Fruit fly (Drosophila melanogaster): Measurements from ENCODE around the gene Gtpx.

The Gtpx gene

dm6 chr3L:3377965-3378292 is 51.9 kb downstream of the Gtpx start, which contains the start of gene Ids (continued):
- TF ChIP-seq bowl (GFP tag; IDR thresholded peaks at IDR 0.05): no peak
- peak; percentile 71 for TF ChIP-seq fd96Cb (tag; optimal IDR thresholded peaks at IDR 0.05)
- TF ChIP-seq CG2116 (GFP tag; optimal IDR thresholded peaks at IDR 0.05): no peak
- peak; percentile 89 for TF ChIP-seq row (GFP tag; IDR thresholded peaks at IDR 0.05)
- TF ChIP-seq repo (GFP tag; optimal IDR thresholded peaks at IDR 0.05): no peak
- no peak; the same call in 1 of the 2 replicates for TF ChIP-seq CG13287 (GFP tag; IDR thresholded peaks at IDR 0.05; ENCODE audit: partially characterized antibody)
- TF ChIP-seq sima (GFP tag; optimal IDR thresholded peaks at IDR 0.05): no peak
- TF ChIP-seq pum (GFP tag; optimal IDR thresholded peaks at IDR 0.05): no peak
- TF ChIP-seq D (optimal IDR thresholded peaks at IDR 0.05): no peak
- peak; percentile 51 for TF ChIP-seq D (GFP tag; optimal IDR thresholded peaks at IDR 0.05)
- peak; percentile 38 for TF ChIP-seq CG9215 (GFP tag; IDR thresholded peaks at IDR 0.05)
- peak; percentile 79; the same call in 2 of the 3 replicates for TF ChIP-seq so (GFP tag; IDR thresholded peaks at IDR 0.05)
- TF ChIP-seq CG1024 (GFP tag; IDR thresholded peaks at IDR 0.05): peak; percentile 64
- peak; percentile 63 for TF ChIP-seq caup (GFP tag; optimal IDR thresholded peaks at IDR 0.05; ENCODE audit: severe bottlenecking)
- peak; percentile 38 for TF ChIP-seq Ravus (GFP tag; IDR thresholded peaks at IDR 0.05)
- peak; percentile 48; the same call in 1 of the 3 replicates for TF ChIP-seq ken (GFP tag; IDR thresholded peaks at IDR 0.05)
- peak; percentile 16 for TF ChIP-seq CG6683 (GFP tag; optimal IDR thresholded peaks at IDR 0.05)
- TF ChIP-seq CG14710 (tag; optimal IDR thresholded peaks at IDR 0.05): peak; percentile 29
- TF ChIP-seq gem (tag; optimal IDR thresholded peaks at IDR 0.05): peak; percentile 78
- no peak for TF ChIP-seq Optix (GFP tag; IDR thresholded peaks at IDR 0.05)
- peak; percentile 27 for TF ChIP-seq CG9437 (GFP tag; optimal IDR thresholded peaks at IDR 0.05)
- TF ChIP-seq CG12659 (GFP tag; optimal IDR thresholded peaks at IDR 0.05): peak; percentile 70
- TF ChIP-seq CG5953 (GFP tag; IDR thresholded peaks at IDR 0.05): peak; percentile 70; the same call in 1 of the 2 replicates
- no peak for TF ChIP-seq dan (GFP tag; IDR thresholded peaks at IDR 0.05)
- 0 out of 3 replicates have a peak, but pooled peaks have one; percentile 41 for TF ChIP-seq CG2199 (GFP tag; IDR thresholded peaks at IDR 0.05)
- no peak for TF ChIP-seq CG10959 (GFP tag; IDR thresholded peaks at IDR 0.05)
- peak; percentile 63 for TF ChIP-seq CG13296 (GFP tag; optimal IDR thresholded peaks at IDR 0.05)
- peak; percentile 84 for TF ChIP-seq dysf (GFP tag; IDR thresholded peaks at IDR 0.05)
- TF ChIP-seq Camta (GFP tag; optimal IDR thresholded peaks at IDR 0.05): peak; percentile 45
- TF ChIP-seq CG15269 (tag; optimal IDR thresholded peaks at IDR 0.05): no peak
- TF ChIP-seq CG6765 (GFP tag; optimal IDR thresholded peaks at IDR 0.05): no peak
- TF ChIP-seq Hr3 (GFP tag; optimal IDR thresholded peaks at IDR 0.05): peak; percentile 45
- TF ChIP-seq Ada2b (GFP tag; IDR thresholded peaks at IDR 0.05): peak; percentile 78
- peak; percentile 37 for TF ChIP-seq chn (GFP tag; optimal IDR thresholded peaks at IDR 0.05)
- no peak for TF ChIP-seq CG10565 (GFP tag; optimal IDR thresholded peaks at IDR 0.05)
- TF ChIP-seq Oaz (GFP tag; IDR thresholded peaks at IDR 0.05): peak; percentile 39; the same call in 1 of the 2 replicates
- TF ChIP-seq dpn (GFP tag; optimal IDR thresholded peaks at IDR 0.05): peak; percentile 12 to 69
- peak; percentile 57; the same call in 2 of the 3 replicates for TF ChIP-seq croc (GFP tag; conservative IDR thresholded peaks at IDR 0.05)
- peak; percentile 60 for TF ChIP-seq CG30403 (GFP tag; optimal IDR thresholded peaks at IDR 0.05)
- TF ChIP-seq sna (GFP tag; IDR thresholded peaks at IDR 0.05; ENCODE audit: partially characterized antibody): no peak
- peak; percentile 10 for TF ChIP-seq CG1647 (GFP tag; optimal IDR thresholded peaks at IDR 0.05)
- peak; percentile 56 for TF ChIP-seq fd3F (GFP tag; optimal IDR thresholded peaks at IDR 0.05)
- TF ChIP-seq tup (GFP tag; optimal IDR thresholded peaks at IDR 0.05): peak; percentile 13
- peak; percentile 29 for TF ChIP-seq Dip3 (GFP tag; optimal IDR thresholded peaks at IDR 0.05)
- peak; percentile 58; the same call in 2 of the 3 replicates for TF ChIP-seq CG14050 (GFP tag; IDR thresholded peaks at IDR 0.05)
- no peak for TF ChIP-seq tll (GFP tag; optimal IDR thresholded peaks at IDR 0.05)
- peak; percentile 37 for TF ChIP-seq bab2 (GFP tag; optimal IDR thresholded peaks at IDR 0.05)
- no peak for TF ChIP-seq Usf (GFP tag; optimal IDR thresholded peaks at IDR 0.05)
- no peak for TF ChIP-seq NK7.1 (GFP tag; optimal IDR thresholded peaks at IDR 0.05)
- peak; percentile 23 for TF ChIP-seq Deaf1 (tag; optimal IDR thresholded peaks at IDR 0.05)
- no peak for TF ChIP-seq fd102C (GFP tag; optimal IDR thresholded peaks at IDR 0.05)
